Fruit fly (Drosophila melanogaster) whole organism: ENCODE results near the gene CG9547.

Experiments used
- CG8478 ChIP-seq: fragments of >200 bp; optimal IDR thresholded peaks from 2 replicates; lab custom pipeline; 2018; ENCODE audit warnings: inconsistent platforms
- psq ChIP-seq: fragments of >200 bp; optimal IDR thresholded peaks from 2 replicates; lab custom pipeline; 2017

DNA sequence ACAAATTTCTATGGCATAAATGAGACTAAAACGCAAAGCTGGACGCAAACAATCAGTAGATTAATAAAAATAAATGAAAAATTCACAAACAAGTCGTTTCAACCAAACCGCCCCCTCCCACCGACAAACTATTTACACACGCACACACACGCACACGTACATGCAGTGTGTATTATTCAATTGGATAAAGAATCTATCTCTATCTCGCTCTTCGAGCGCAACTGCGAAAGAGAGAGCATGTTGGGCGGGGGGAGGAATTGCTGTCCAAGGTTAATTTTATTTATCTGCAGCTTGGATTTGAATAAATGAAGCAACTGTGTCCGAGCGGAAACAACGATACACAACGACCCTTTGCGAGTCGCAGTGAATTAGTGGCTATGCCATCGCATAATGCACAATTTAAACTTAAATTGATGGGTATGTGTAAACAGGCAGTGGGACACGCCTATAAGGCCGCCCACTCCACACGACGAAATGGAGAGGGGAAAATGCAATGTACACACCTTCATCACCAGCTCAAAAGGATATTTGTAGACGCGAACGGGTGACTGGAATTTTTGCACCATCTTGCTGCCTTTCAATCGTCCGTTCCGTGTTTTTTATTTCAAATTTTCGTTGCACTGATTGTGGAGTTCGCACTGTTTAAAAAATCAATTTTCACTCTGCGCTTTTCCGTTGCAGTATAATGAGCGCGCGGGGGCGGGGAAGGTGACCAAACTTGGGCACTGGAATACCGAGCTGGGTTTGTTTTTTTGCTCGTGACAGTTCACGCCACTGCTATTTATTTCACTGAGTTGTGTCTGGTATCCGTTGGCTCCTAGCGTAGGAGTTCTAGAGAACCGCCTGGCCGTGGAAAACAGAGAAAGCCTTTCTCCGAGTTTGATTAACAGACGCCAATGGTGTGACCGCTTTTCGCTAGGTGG is 39.0 kb downstream of the CG9547 start, which contains the start of gene retm:
- no peak for TF ChIP-seq CG8478 (lab: Kevin White, UChicago)
- no peak for TF ChIP-seq psq
